Worm (Caenorhabditis elegans) whole organism, L1 larva: Measurements from ENCODE around the gene lir-1.

Source experiments
- ceh-82 ChIP-seq, 3 experiments: fragments of 150-350 bp in 1 of 3; sonication (generic microtip) in 2 of 3; optimal IDR thresholded peaks; 2 replicates each; lab custom pipeline; 2014 to 2017; ENCODE audit warnings: missing biosample characterization in 3 of 3, missing genetic modification characterization in 3 of 3
- mdl-1 ChIP-seq, 2 experiments: fragments of 150-350 bp; optimal IDR thresholded peaks; 2 replicates each; lab custom pipeline; 2014 to 2017; ENCODE audit warnings: missing biosample characterization in 2 of 2, missing genetic modification characterization in 2 of 2, inconsistent platforms in 1 of 2
- unc-62 ChIP-seq: fragments of 150-350 bp; optimal IDR thresholded peaks from 2 replicates; lab custom pipeline; 2014; ENCODE audit warnings: missing biosample characterization, missing genetic modification reagents, missing genetic modification characterization
- ztf-11 ChIP-seq, 2 experiments: sonication (generic microtip); optimal IDR thresholded peaks; 2 replicates each; lab custom pipeline; 2016 to 2017; ENCODE audit warnings: missing genetic modification characterization in 2 of 2, missing biosample characterization in 1 of 2, missing compliant biosample characterization in 1 of 2

DNA sequence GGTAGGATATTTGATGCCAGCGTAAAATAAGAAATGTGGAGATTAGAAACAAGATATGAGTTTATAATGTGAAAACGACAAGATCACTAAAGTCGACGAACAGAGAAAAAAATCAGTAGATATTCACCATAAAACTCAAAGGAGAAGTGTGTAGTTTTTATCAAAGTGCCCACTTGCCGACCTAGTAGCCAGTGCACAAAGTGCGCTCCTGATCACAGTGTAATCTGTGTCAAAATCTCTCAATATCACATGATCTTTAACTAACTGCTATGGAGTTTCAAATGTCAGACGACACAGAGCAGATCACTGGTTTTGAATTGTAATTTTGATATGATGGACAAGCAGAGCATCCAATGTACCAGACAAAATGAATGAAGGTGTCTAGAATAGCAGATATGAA lies 48.7 kb downstream of the lir-1 start:
- no peak for TF ChIP-seq unc-62
- no peak for TF ChIP-seq ztf-11 (tag; optimal IDR thresholded peaks at IDR 0.05; lab: Kevin White, UChicago)
- no peak for TF ChIP-seq mdl-1 (tag; optimal IDR thresholded peaks at IDR 0.05; lab: Kevin White, UChicago)
- TF ChIP-seq ceh-82 (tag; optimal IDR thresholded peaks at IDR 0.05; lab: Kevin White, UChicago): no peak
